Fruit fly (Drosophila melanogaster) whole organism, embryonic: ENCODE results near the gene fok.

Experiments
- ATbp ChIP-seq: fragments of 200-800 bp; sonication (Bioruptor generic); optimal IDR thresholded peaks from 2 replicates; lab custom pipeline; 2017; ENCODE audit warnings: missing biosample characterization, mild to moderate bottlenecking, missing genetic modification characterization, missing genetic modification reagents
- B-H1 ChIP-seq: fragments of 200-800 bp; sonication (Bioruptor generic); IDR thresholded peaks from 3 replicates; pipeline ENCODE4 v1.3.6; 2022; ENCODE audit warnings: missing biosample characterization, missing genetic modification characterization
- CG10209 ChIP-seq: fragments of 200-800 bp; sonication (Bioruptor generic); optimal IDR thresholded peaks from 3 replicates; lab custom pipeline; 2017; ENCODE audit warnings: missing biosample characterization, mild to moderate bottlenecking, missing genetic modification characterization, missing genetic modification reagents
- CG11085 ChIP-seq: fragments of 200-800 bp; sonication (Bioruptor generic); IDR thresholded peaks from 2 replicates; pipeline ENCODE4 v1.3.6; 2022; ENCODE audit warnings: missing biosample characterization, missing genetic modification characterization
- CG11247 ChIP-seq: fragments of 200-800 bp; sonication (Bioruptor generic); IDR thresholded peaks from 2 replicates; pipeline ENCODE4 v1.3.6; 2022; ENCODE audit warnings: missing biosample characterization, missing genetic modification characterization
- CG1233 ChIP-seq: fragments of 200-800 bp; sonication (Bioruptor generic); optimal IDR thresholded peaks from 4 replicates; lab custom pipeline; 2018; ENCODE audit warnings: missing biosample characterization, mild to moderate bottlenecking, missing genetic modification characterization
- CG13894 ChIP-seq: fragments of 200-800 bp; sonication (Bioruptor generic); optimal IDR thresholded peaks from 3 replicates; lab custom pipeline; 2018; ENCODE audit warnings: missing biosample characterization, mild to moderate bottlenecking, missing genetic modification characterization, moderate library complexity
- CG14710 ChIP-seq: fragments of 200-800 bp; sonication (Bioruptor generic); optimal IDR thresholded peaks from 3 replicates; lab custom pipeline; 2019; ENCODE audit warnings: missing biosample characterization, mild to moderate bottlenecking, missing genetic modification characterization, moderate library complexity
- CG1529 ChIP-seq: fragments of 200-800 bp; sonication (Bioruptor generic); optimal IDR thresholded peaks from 3 replicates; lab custom pipeline; 2018; ENCODE audit warnings: missing biosample characterization, missing genetic modification characterization
- CG1603 ChIP-seq: fragments of 200-800 bp; sonication (Bioruptor generic); optimal IDR thresholded peaks from 2 replicates; lab custom pipeline; 2019; ENCODE audit warnings: missing biosample characterization, mild to moderate bottlenecking, missing genetic modification characterization, moderate library complexity
- CG1647 ChIP-seq: fragments of 200-800 bp; sonication (Bioruptor generic); optimal IDR thresholded peaks from 3 replicates; lab custom pipeline; 2016; ENCODE audit warnings: missing biosample characterization, missing genetic modification characterization
- CG30431 ChIP-seq: fragments of 200-800 bp; sonication (Bioruptor generic); optimal IDR thresholded peaks from 2 replicates; lab custom pipeline; 2017; ENCODE audit warnings: missing biosample characterization, missing genetic modification characterization
- CG32767 ChIP-seq: fragments of 200-800 bp; sonication (Bioruptor generic); IDR thresholded peaks from 2 replicates; pipeline ENCODE4 v1.3.6; 2022; ENCODE audit warnings: missing biosample characterization, missing genetic modification characterization
- CG3995 ChIP-seq: fragments of 200-800 bp; sonication (Bioruptor generic); optimal IDR thresholded peaks from 3 replicates; lab custom pipeline; 2016; ENCODE audit warnings: missing biosample characterization, missing genetic modification characterization
- CG6689 ChIP-seq: fragments of 200-800 bp; sonication (Bioruptor generic); IDR thresholded peaks from 2 replicates; pipeline ENCODE4 v1.3.6; 2022; ENCODE audit warnings: missing biosample characterization, missing genetic modification characterization
- CG7372 ChIP-seq: fragments of 200-800 bp; sonication (Bioruptor generic); IDR thresholded peaks from 2 replicates; pipeline ENCODE4 v1.3.6; 2022; ENCODE audit warnings: missing biosample characterization, missing genetic modification characterization
- CG8765 ChIP-seq: fragments of 200-800 bp; sonication (Bioruptor generic); IDR thresholded peaks from 2 replicates; pipeline ENCODE4 v1.3.6; 2022; ENCODE audit warnings: missing biosample characterization, missing genetic modification characterization
- CG9876 ChIP-seq: fragments of 200-800 bp; sonication (Bioruptor generic); optimal IDR thresholded peaks from 2 replicates; lab custom pipeline; 2016; ENCODE audit warnings: missing biosample characterization, missing genetic modification characterization
- Fer3 ChIP-seq: fragments of 200-800 bp; sonication (Bioruptor generic); optimal IDR thresholded peaks from 2 replicates; lab custom pipeline; 2018; ENCODE audit warnings: missing biosample characterization, mild to moderate bottlenecking, missing genetic modification characterization, moderate library complexity
- GATAe ChIP-seq: fragments of 200-800 bp; sonication (Bioruptor generic); conservative IDR thresholded peaks from 2 replicates; pipeline ENCODE4 v1.3.6; 2022; ENCODE audit warnings: missing biosample characterization, missing genetic modification characterization
- Mes4 ChIP-seq: fragments of 200-800 bp; sonication (Bioruptor generic); optimal IDR thresholded peaks from 2 replicates; lab custom pipeline; 2016; ENCODE audit warnings: missing biosample characterization, missing genetic modification characterization
- Oaz ChIP-seq: fragments of 200-800 bp; sonication (Bioruptor generic); IDR thresholded peaks from 2 replicates; pipeline ENCODE4 v1.3.6; 2022; ENCODE audit warnings: missing biosample characterization, missing genetic modification characterization
- Oli ChIP-seq: fragments of 200-800 bp; sonication (Bioruptor generic); optimal IDR thresholded peaks from 2 replicates; lab custom pipeline; 2018; ENCODE audit warnings: missing biosample characterization, mild to moderate bottlenecking, missing genetic modification characterization, moderate library complexity
- YL-1 ChIP-seq: fragments of 200-800 bp; sonication (Bioruptor generic); optimal IDR thresholded peaks from 3 replicates; lab custom pipeline; 2017; ENCODE audit warnings: missing biosample characterization, mild to moderate bottlenecking, missing genetic modification characterization
- al ChIP-seq: fragments of 200-800 bp; sonication (Bioruptor generic); IDR thresholded peaks from 2 replicates; pipeline ENCODE4 v1.3.6; 2022; ENCODE audit warnings: missing biosample characterization, missing genetic modification characterization
- ash1 ChIP-seq: fragments of 200-800 bp; sonication (Bioruptor generic); optimal IDR thresholded peaks from 2 replicates; lab custom pipeline; 2018; ENCODE audit warnings: missing biosample characterization, mild to moderate bottlenecking, missing genetic modification characterization
- ato ChIP-seq: fragments of 200-800 bp; sonication (Bioruptor generic); IDR thresholded peaks from 2 replicates; pipeline ENCODE4 v1.3.6; 2022; ENCODE audit warnings: missing biosample characterization, missing genetic modification characterization; ENCODE audit not compliant: partially characterized antibody
- caup ChIP-seq: fragments of 200-800 bp; sonication (Bioruptor generic); optimal IDR thresholded peaks from 3 replicates; lab custom pipeline; 2017; ENCODE audit warnings: missing biosample characterization, mild to moderate bottlenecking, missing genetic modification characterization, moderate library complexity; ENCODE audit not compliant: severe bottlenecking
- croc ChIP-seq: fragments of 200-800 bp; sonication (Bioruptor generic); conservative IDR thresholded peaks from 3 replicates; pipeline ENCODE4 v1.3.6; 2022; ENCODE audit warnings: missing biosample characterization, missing genetic modification characterization
- da ChIP-seq: fragments of 200-800 bp; sonication (Bioruptor generic); optimal IDR thresholded peaks from 2 replicates; lab custom pipeline; 2016; ENCODE audit warnings: missing biosample characterization, missing genetic modification characterization
- dimm ChIP-seq: fragments of 200-800 bp; sonication (Bioruptor generic); IDR thresholded peaks from 2 replicates; pipeline ENCODE4 v1.3.6; 2022; ENCODE audit warnings: missing biosample characterization, missing genetic modification characterization
- fd96Cb ChIP-seq: fragments of 200-800 bp; sonication (Bioruptor generic); optimal IDR thresholded peaks from 2 replicates; lab custom pipeline; 2018; ENCODE audit warnings: missing biosample characterization, mild to moderate bottlenecking, missing genetic modification characterization, moderate library complexity
- fu2 ChIP-seq: fragments of 200-800 bp; sonication (Bioruptor generic); optimal IDR thresholded peaks from 2 replicates; lab custom pipeline; 2016; ENCODE audit warnings: missing biosample characterization, missing genetic modification characterization
- gro ChIP-seq: fragments of 200-800 bp; sonication (Bioruptor generic); optimal IDR thresholded peaks from 2 replicates; lab custom pipeline; 2016; ENCODE audit warnings: missing biosample characterization, missing genetic modification characterization
- jumu ChIP-seq: fragments of 200-800 bp; sonication (Bioruptor generic); optimal IDR thresholded peaks from 3 replicates; lab custom pipeline; 2016; ENCODE audit warnings: missing biosample characterization, missing genetic modification characterization
- klu ChIP-seq: fragments of 200-800 bp; sonication (Bioruptor generic); IDR thresholded peaks from 2 replicates; pipeline ENCODE4 v1.3.6; 2022; ENCODE audit warnings: missing biosample characterization, missing genetic modification characterization
- maf-S ChIP-seq: fragments of 200-800 bp; sonication (Bioruptor generic); optimal IDR thresholded peaks from 2 replicates; lab custom pipeline; 2016; ENCODE audit warnings: missing biosample characterization, missing genetic modification characterization
- nau ChIP-seq: fragments of 200-800 bp; sonication (Bioruptor generic); optimal IDR thresholded peaks from 3 replicates; lab custom pipeline; 2017; ENCODE audit warnings: missing biosample characterization, mild to moderate bottlenecking, missing genetic modification characterization, missing genetic modification reagents
- nerfin-2 ChIP-seq: fragments of 200-800 bp; sonication (Bioruptor generic); IDR thresholded peaks from 2 replicates; pipeline ENCODE4 v1.3.6; 2022; ENCODE audit warnings: missing biosample characterization, missing genetic modification characterization; ENCODE audit not compliant: partially characterized antibody
- nmo ChIP-seq: fragments of 200-800 bp; sonication (Bioruptor generic); optimal IDR thresholded peaks from 2 replicates; lab custom pipeline; 2018; ENCODE audit warnings: missing biosample characterization, mild to moderate bottlenecking, missing genetic modification characterization, moderate library complexity
- nom ChIP-seq: fragments of 200-800 bp; sonication (Bioruptor generic); optimal IDR thresholded peaks from 2 replicates; lab custom pipeline; 2017; ENCODE audit warnings: missing biosample characterization, missing genetic modification characterization, mild to moderate bottlenecking, moderate library complexity, missing genetic modification reagents
- sens-2 ChIP-seq: fragments of 200-800 bp; sonication (Bioruptor generic); IDR thresholded peaks from 2 replicates; pipeline ENCODE4 v1.3.6; 2022; ENCODE audit warnings: missing biosample characterization, missing genetic modification characterization
- sisA ChIP-seq: fragments of 200-800 bp; sonication (Bioruptor generic); IDR thresholded peaks from 2 replicates; pipeline ENCODE4 v1.3.6; 2022; ENCODE audit warnings: missing biosample characterization, missing genetic modification characterization
- tio ChIP-seq: fragments of 200-800 bp; sonication (Bioruptor generic); optimal IDR thresholded peaks from 2 replicates; lab custom pipeline; 2017; ENCODE audit warnings: missing biosample characterization, missing genetic modification characterization, inconsistent platforms
- tll ChIP-seq, 2 experiments: fragments of 200-800 bp in 1 of 2; fragments of >200 bp in 1 of 2; sonication (Bioruptor generic) in 1 of 2; optimal IDR thresholded peaks; 2 replicates each; lab custom pipeline; 2017 to 2019; ENCODE audit warnings: missing biosample characterization in 2 of 2, missing genetic modification characterization in 2 of 2, mild to moderate bottlenecking in 1 of 2, moderate library complexity in 1 of 2
- unc-4 ChIP-seq: fragments of 200-800 bp; sonication (Bioruptor generic); IDR thresholded peaks from 2 replicates; pipeline ENCODE4 v1.3.6; 2022; ENCODE audit warnings: missing biosample characterization, missing genetic modification characterization; ENCODE audit not compliant: partially characterized antibody
- unpg ChIP-seq: fragments of 200-800 bp; sonication (Bioruptor generic); optimal IDR thresholded peaks from 3 replicates; lab custom pipeline; 2018; ENCODE audit warnings: missing biosample characterization, mild to moderate bottlenecking, missing genetic modification characterization, moderate library complexity
- zf30C ChIP-seq: fragments of 200-800 bp; sonication (Bioruptor generic); optimal IDR thresholded peaks from 3 replicates; lab custom pipeline; 2018; ENCODE audit warnings: missing biosample characterization, mild to moderate bottlenecking, missing genetic modification characterization

Gene fok

dm6 chr2L:20086295-20087096 is 1.6 kb upstream of the fok start (continued):
- TF ChIP-seq Fer3 (tag; lab: Kevin White, UChicago) (peak; percentile 80), maf-S (GFP tag; lab: Kevin White, UChicago) (peak; percentile 64), nmo (GFP tag; lab: Kevin White, UChicago) (peak; percentile 78), unpg (GFP tag; lab: Kevin White, UChicago) (peak; percentile 89), CG10209 (GFP tag; lab: Kevin White, UChicago) (peak; percentile 86), B-H1 (GFP tag; lab: Robert Waterston, UW) (peak; percentile 83), caup (GFP tag; lab: Kevin White, UChicago) (peak; percentile 74), CG3995 (GFP tag; lab: Kevin White, UChicago) (peak; percentile 2), CG1647 (GFP tag; lab: Kevin White, UChicago) (peak; percentile 51), CG13894 (peak; percentile 14), CG1233 (GFP tag; lab: Kevin White, UChicago) (peak; percentile 84), ATbp (GFP tag; lab: Kevin White, UChicago) (peak; percentile 92), CG1603 (tag; lab: Kevin White, UChicago) (peak; percentile 59), Oaz (GFP tag; lab: Robert Waterston, UW) (peak; percentile 80), CG7372 (GFP tag; lab: Robert Waterston, UW) (peak; percentile 83), ash1 (GFP tag; lab: Kevin White, UChicago) (no peak), zf30C (peak; percentile 68), CG30431 (GFP tag; lab: Kevin White, UChicago) (peak; percentile 16), jumu (GFP tag; lab: Kevin White, UChicago) (peak; percentile 76), unc-4 (GFP tag; lab: Robert Waterston, UW) (no peak), nom (GFP tag; lab: Kevin White, UChicago) (peak; percentile 47), croc (GFP tag; lab: Robert Waterston, UW) (peak; percentile 82), CG8765 (peak; percentile 55; the same call in 1 of the 2 replicates), nau (GFP tag; lab: Kevin White, UChicago) (peak; percentile 90), CG11085 (GFP tag; lab: Robert Waterston, UW) (peak; percentile 47), gro (GFP tag; lab: Kevin White, UChicago) (peak; percentile 20), tll (GFP tag; optimal IDR thresholded peaks at IDR 0.05; lab: Kevin White, UChicago) (peak in 1 of 2 experiments; percentile 6), klu (GFP tag; lab: Robert Waterston, UW) (peak; percentile 42; the same call in 1 of the 2 replicates), CG11247 (GFP tag; lab: Robert Waterston, UW) (peak; percentile 63; the same call in 1 of the 2 replicates), CG32767 (GFP tag; lab: Robert Waterston, UW) (no peak; the same call in 1 of the 2 replicates), dimm (GFP tag; lab: Robert Waterston, UW) (peak; percentile 87), nerfin-2 (GFP tag; lab: Robert Waterston, UW) (no peak), Mes4 (GFP tag; lab: Kevin White, UChicago) (peak; percentile 78), YL-1 (GFP tag; lab: Kevin White, UChicago) (peak; percentile 60), da (GFP tag; lab: Kevin White, UChicago) (peak; percentile 22), Oli (tag; lab: Kevin White, UChicago) (peak; percentile 81), sisA (GFP tag; lab: Robert Waterston, UW) (peak; percentile 81), CG9876 (GFP tag; lab: Kevin White, UChicago) (peak; percentile 66), sens-2 (GFP tag; lab: Robert Waterston, UW) (peak; percentile 82), CG14710 (peak; percentile 73), GATAe (GFP tag; lab: Robert Waterston, UW) (peak; percentile 79), fu2 (GFP tag; lab: Kevin White, UChicago) (peak; percentile 63), CG1529 (GFP tag; lab: Kevin White, UChicago) (peak; percentile 75), CG6689 (peak; percentile 89), tio (GFP tag; lab: Kevin White, UChicago) (peak; percentile 72), fd96Cb (tag; lab: Kevin White, UChicago) (peak; percentile 80), ato (GFP tag; lab: Robert Waterston, UW) (no peak), al (GFP tag; lab: Robert Waterston, UW) (no peak)
